Fruit fly (Drosophila melanogaster): ENCODE results near the gene Cph.

The Cph gene

DNA sequence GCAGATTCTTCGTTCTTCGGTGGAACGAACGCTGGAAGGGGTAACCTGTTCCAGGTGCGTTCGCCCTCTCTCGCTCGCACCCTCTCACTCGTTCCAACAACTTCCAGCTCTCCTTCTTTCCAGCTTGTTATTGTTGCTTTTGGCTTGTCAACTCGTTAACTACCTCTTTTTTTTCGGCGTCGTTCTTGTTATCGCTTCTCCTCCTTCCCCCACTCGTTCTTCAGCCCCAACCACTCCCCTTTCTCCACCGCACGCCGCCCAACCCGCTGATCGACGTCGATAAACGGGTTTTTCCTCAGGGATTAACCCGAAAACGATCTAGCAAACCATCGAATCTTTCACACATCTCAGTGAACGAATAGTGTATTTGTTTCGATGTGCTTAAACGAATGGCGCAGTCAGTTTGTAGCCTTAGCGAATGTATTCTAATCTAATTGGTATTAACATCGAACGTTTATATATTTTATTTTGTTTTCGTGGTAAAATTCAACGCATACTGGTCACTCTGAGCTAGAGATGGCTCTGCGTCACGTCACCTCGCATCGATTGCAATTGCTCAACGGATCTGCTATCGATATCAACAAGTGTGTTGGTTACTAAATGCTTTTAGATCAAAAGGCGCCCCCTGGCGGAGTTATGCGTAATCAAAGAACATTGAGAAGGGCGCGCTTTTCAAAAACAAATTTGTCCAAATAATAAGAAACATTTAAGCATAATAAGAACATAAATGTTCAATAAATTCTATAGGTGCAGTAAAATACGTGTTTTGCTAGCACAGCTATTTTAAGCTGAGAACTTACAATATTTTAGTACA, 27.5 kb upstream of the Cph start, which contains the start of gene fz4 (continued):
- TF ChIP-seq sqz (GFP tag; optimal IDR thresholded peaks at IDR 0.05): peak; percentile 29
- no peak for TF ChIP-seq so (GFP tag; IDR thresholded peaks at IDR 0.05)
- no peak for TF ChIP-seq toy (GFP tag; IDR thresholded peaks at IDR 0.05)
- TF ChIP-seq CG17829 (tag; optimal IDR thresholded peaks at IDR 0.05): peak; percentile 1
- TF ChIP-seq CG32772 (GFP tag; IDR thresholded peaks at IDR 0.05): peak; percentile 22; the same call in 1 of the 2 replicates
- TF ChIP-seq CG10565 (GFP tag; optimal IDR thresholded peaks at IDR 0.05): no peak
- no peak for TF ChIP-seq CG7357 (GFP tag; IDR thresholded peaks at IDR 0.05)
- no peak for TF ChIP-seq CG10543 (GFP tag; optimal IDR thresholded peaks at IDR 0.05)
- TF ChIP-seq CG31224 (GFP tag; IDR thresholded peaks at IDR 0.05): no peak
- TF ChIP-seq D (optimal IDR thresholded peaks at IDR 0.05): no peak
- no peak for TF ChIP-seq D (GFP tag; optimal IDR thresholded peaks at IDR 0.05)
- no peak for TF ChIP-seq CG17912 (GFP tag; optimal IDR thresholded peaks at IDR 0.05)
- no peak for TF ChIP-seq Atf6 (GFP tag; IDR thresholded peaks at IDR 0.05)
- TF ChIP-seq Fer1 (GFP tag; optimal IDR thresholded peaks at IDR 0.05): peak; percentile 35
- peak; percentile 46; the same call in 1 of the 3 replicates for TF ChIP-seq row (GFP tag; IDR thresholded peaks at IDR 0.05)
- no peak for TF ChIP-seq fd3F (GFP tag; optimal IDR thresholded peaks at IDR 0.05)
- no peak for TF ChIP-seq sob (GFP tag; IDR thresholded peaks at IDR 0.05)
- TF ChIP-seq gcm (GFP tag; optimal IDR thresholded peaks at IDR 0.05): peak; percentile 11
- TF ChIP-seq CG17568 (GFP tag; optimal IDR thresholded peaks at IDR 0.05): no peak
- no peak for TF ChIP-seq CG15011 (GFP tag; optimal IDR thresholded peaks at IDR 0.05)
- TF ChIP-seq CG7786 (GFP tag; optimal IDR thresholded peaks at IDR 0.05): no peak
- TF ChIP-seq CG13775 (GFP tag; optimal IDR thresholded peaks at IDR 0.05): no peak
- TF ChIP-seq Pdp1 (GFP tag; optimal IDR thresholded peaks at IDR 0.05): peak in 1 of 2 experiments; percentile 43
- TF ChIP-seq CG10321 (GFP tag; IDR thresholded peaks at IDR 0.05): no peak
- peak; percentile 60 for TF ChIP-seq CG12659 (GFP tag; optimal IDR thresholded peaks at IDR 0.05)
- TF ChIP-seq ara (GFP tag; IDR thresholded peaks at IDR 0.05): no peak
- peak; percentile 57 for TF ChIP-seq CG14710 (tag; optimal IDR thresholded peaks at IDR 0.05)
- TF ChIP-seq oc (tag; optimal IDR thresholded peaks at IDR 0.05): peak; percentile 40
- no peak for TF ChIP-seq CG17328 (GFP tag; IDR thresholded peaks at IDR 0.05)
- no peak for TF ChIP-seq tll (GFP tag; optimal IDR thresholded peaks at IDR 0.05)
- peak; percentile 73 for TF ChIP-seq CG34224 (GFP tag; IDR thresholded peaks at IDR 0.05; ENCODE audit: partially characterized antibody)
- TF ChIP-seq CG9797 (GFP tag; optimal IDR thresholded peaks at IDR 0.05): peak; percentile 69
- no peak for TF ChIP-seq lilli (GFP tag; optimal IDR thresholded peaks at IDR 0.05)
- TF ChIP-seq CG4854 (GFP tag; optimal IDR thresholded peaks at IDR 0.05): no peak
- TF ChIP-seq Hsf (GFP tag; optimal IDR thresholded peaks at IDR 0.05): no peak
- no peak for TF ChIP-seq CG11696 (GFP tag; IDR thresholded peaks at IDR 0.05)
- peak; percentile 43 for TF ChIP-seq CG17385 (GFP tag; optimal IDR thresholded peaks at IDR 0.05)
- peak; percentile 8 for TF ChIP-seq CoRest (tag; optimal IDR thresholded peaks at IDR 0.05)
- TF ChIP-seq CG12942 (GFP tag; optimal IDR thresholded peaks at IDR 0.05): no peak
- TF ChIP-seq CG14667 (GFP tag; IDR thresholded peaks at IDR 0.05): no peak
- TF ChIP-seq CG7963 (GFP tag; IDR thresholded peaks at IDR 0.05; ENCODE audit: partially characterized antibody): peak; percentile 72
- TF ChIP-seq stc (GFP tag; IDR thresholded peaks at IDR 0.05): no peak
